Worm (Caenorhabditis elegans): ENCODE results near the gene vps-15.

The vps-15 gene

ce11 chrII:11915770-11916554, at the start of gene vps-15, which contains the start of gene hmg-12:
Gene vps-15, minus strand, starts transcription at chrII:11915852.
Gene hmg-12, plus strand, starts transcription at chrII:11916513.
- TF ChIP-seq him-1 (tag; optimal IDR thresholded peaks at IDR 0.05) (no peak), W03F9.2 (tag; optimal IDR thresholded peaks at IDR 0.05) (peak; percentile 47)

ce11 chrII:11964847-11965246, 49.2 kb upstream of the vps-15 start:
- TF ChIP-seq W03F9.2 (tag; optimal IDR thresholded peaks at IDR 0.05) = no peak
- TF ChIP-seq him-1 (tag; optimal IDR thresholded peaks at IDR 0.05) = no peak
- TF ChIP-seq dao-5 (tag; optimal IDR thresholded peaks at IDR 0.05) = no peak

ce11 chrII:11963132-11963630, 47.5 kb upstream of the vps-15 start:
- no peak for TF ChIP-seq dao-5 (tag; optimal IDR thresholded peaks at IDR 0.05)
- TF ChIP-seq W03F9.2 (tag; optimal IDR thresholded peaks at IDR 0.05) = no peak
- no peak for TF ChIP-seq him-1 (tag; optimal IDR thresholded peaks at IDR 0.05)

- no peak for TF ChIP-seq him-1 (tag; optimal IDR thresholded peaks at IDR 0.05)
- no peak for TF ChIP-seq dao-5 (tag; optimal IDR thresholded peaks at IDR 0.05)
- no peak for TF ChIP-seq W03F9.2 (tag; optimal IDR thresholded peaks at IDR 0.05)
Observed at ce11 chrII:11962083-11962482, 46.4 kb upstream of the vps-15 start, which contains the start of the genes W03C9.1 and W03C9.2. Gene W03C9.1, minus strand, starts transcription at chrII:11962128. Gene W03C9.2, plus strand, starts transcription at chrII:11962368.

- TF ChIP-seq W03F9.2 (tag; optimal IDR thresholded peaks at IDR 0.05) = peak; percentile 31
- TF ChIP-seq him-1 (tag; optimal IDR thresholded peaks at IDR 0.05) = peak; percentile 82
- TF ChIP-seq dao-5 (tag; optimal IDR thresholded peaks at IDR 0.05) = peak; percentile 96
Observed at ce11 chrII:11960596-11961217, 45.1 kb upstream of the vps-15 start.

- no peak for TF ChIP-seq dao-5 (tag; optimal IDR thresholded peaks at IDR 0.05)
- TF ChIP-seq W03F9.2 (tag; optimal IDR thresholded peaks at IDR 0.05) = no peak
Observed at ce11 chrII:11958793-11959574, 43.3 kb upstream of the vps-15 start.

- TF ChIP-seq him-1 (tag; optimal IDR thresholded peaks at IDR 0.05) = no peak
- no peak for TF ChIP-seq dao-5 (tag; optimal IDR thresholded peaks at IDR 0.05)
- TF ChIP-seq W03F9.2 (tag; optimal IDR thresholded peaks at IDR 0.05) = no peak
Observed at ce11 chrII:11954811-11955210, 39.2 kb upstream of the vps-15 start.

ce11 chrII:11954208-11954607, 38.6 kb upstream of the vps-15 start, which contains the start of gene W03C9.6:
Gene W03C9.6, plus strand, starts transcription at chrII:11954508.
- TF ChIP-seq him-1 (tag; optimal IDR thresholded peaks at IDR 0.05) = no peak
- TF ChIP-seq W03F9.2 (tag; optimal IDR thresholded peaks at IDR 0.05) = no peak
- no peak for TF ChIP-seq dao-5 (tag; optimal IDR thresholded peaks at IDR 0.05)

- no peak for TF ChIP-seq dao-5 (tag; optimal IDR thresholded peaks at IDR 0.05)
- no peak for TF ChIP-seq him-1 (tag; optimal IDR thresholded peaks at IDR 0.05)
- TF ChIP-seq W03F9.2 (tag; optimal IDR thresholded peaks at IDR 0.05) = no peak
Observed at ce11 chrII:11952963-11953362, 37.3 kb upstream of the vps-15 start.

ce11 chrII:11948459-11948858, 32.8 kb upstream of the vps-15 start, which contains the start of gene W03C9.8:
Gene W03C9.8, plus strand, starts transcription at chrII:11948759.
- TF ChIP-seq dao-5 (tag; optimal IDR thresholded peaks at IDR 0.05) (no peak), him-1 (tag; optimal IDR thresholded peaks at IDR 0.05) (no peak), W03F9.2 (tag; optimal IDR thresholded peaks at IDR 0.05) (no peak)

- TF ChIP-seq W03F9.2 (tag; optimal IDR thresholded peaks at IDR 0.05) (no peak), dao-5 (tag; optimal IDR thresholded peaks at IDR 0.05) (no peak), him-1 (tag; optimal IDR thresholded peaks at IDR 0.05) (no peak)
Observed at ce11 chrII:11936393-11936792, 20.7 kb upstream of the vps-15 start.

ce11 chrII:11935266-11935665, 19.6 kb upstream of the vps-15 start, which contains the start of gene lin-29:
Gene lin-29, minus strand, starts transcription at chrII:11935343.
- TF ChIP-seq him-1 (tag; optimal IDR thresholded peaks at IDR 0.05) = no peak
- no peak for TF ChIP-seq dao-5 (tag; optimal IDR thresholded peaks at IDR 0.05)
- no peak for TF ChIP-seq W03F9.2 (tag; optimal IDR thresholded peaks at IDR 0.05)

- no peak for TF ChIP-seq him-1 (tag; optimal IDR thresholded peaks at IDR 0.05)
- no peak for TF ChIP-seq W03F9.2 (tag; optimal IDR thresholded peaks at IDR 0.05)
- TF ChIP-seq dao-5 (tag; optimal IDR thresholded peaks at IDR 0.05) = no peak
Observed at ce11 chrII:11930132-11930531, 14.5 kb upstream of the vps-15 start.

All from whole organism, L4/young adult.